Worm (Caenorhabditis elegans) whole organism, dauer: ENCODE measurements around the gene let-756.

Source experiments
- unc-62 ChIP-seq: sonication (generic microtip); optimal IDR thresholded peaks from 2 replicates; lab custom pipeline; 2017; ENCODE audit warnings: missing biosample characterization, missing genetic modification reagents, missing genetic modification characterization

Gene let-756

DNA sequence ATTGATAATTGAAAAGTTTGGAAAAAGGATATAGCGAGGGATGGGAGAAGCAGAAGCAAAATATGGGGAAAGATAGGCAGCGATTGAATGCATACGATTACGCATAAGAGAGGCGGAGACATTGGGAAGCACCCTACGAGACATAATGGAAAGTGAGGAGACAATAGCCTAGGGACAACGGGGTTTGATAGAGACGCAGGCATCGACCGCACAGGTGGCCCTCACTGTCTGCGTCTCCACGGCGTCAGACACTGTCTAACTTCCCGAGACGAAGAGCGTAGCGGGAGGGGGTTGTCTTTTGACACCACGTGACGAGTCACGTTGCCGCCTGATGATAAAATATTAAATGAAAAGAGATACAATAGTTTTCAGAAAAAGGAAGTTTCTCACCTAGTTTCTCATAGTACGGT lies 14.1 kb downstream of the let-756 start:
- no peak for TF ChIP-seq unc-62

- TF ChIP-seq unc-62 = no peak
Measured at ce11 chrIII:6421473-6421872, 14.5 kb downstream of the let-756 start.

DNA sequence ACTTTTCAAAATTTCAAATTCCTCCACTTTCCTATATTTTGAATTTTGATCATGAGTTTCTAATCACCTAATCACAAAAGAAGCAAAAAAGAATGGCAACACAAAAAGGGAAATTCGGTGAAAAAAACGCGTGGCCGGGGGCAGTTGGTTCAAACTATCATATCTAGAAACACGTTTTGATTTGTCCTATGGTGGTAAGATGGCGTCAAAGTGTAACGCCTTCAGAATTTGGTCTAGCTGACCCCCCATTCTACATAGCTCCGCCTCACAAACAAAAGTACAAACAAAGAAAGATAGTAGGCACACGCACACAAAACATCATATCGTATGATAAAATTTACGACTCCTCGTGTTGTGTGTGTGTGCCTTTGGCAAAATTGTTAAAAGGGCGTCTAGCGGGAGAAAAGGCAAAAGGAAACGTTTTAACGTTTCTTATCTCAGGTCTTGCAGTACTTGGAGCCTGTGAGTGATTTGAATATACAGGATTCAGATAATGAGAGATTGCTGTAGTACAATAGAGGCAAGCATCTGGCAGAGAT lies 15.1 kb downstream of the let-756 start:
- TF ChIP-seq unc-62 = no peak

DNA sequence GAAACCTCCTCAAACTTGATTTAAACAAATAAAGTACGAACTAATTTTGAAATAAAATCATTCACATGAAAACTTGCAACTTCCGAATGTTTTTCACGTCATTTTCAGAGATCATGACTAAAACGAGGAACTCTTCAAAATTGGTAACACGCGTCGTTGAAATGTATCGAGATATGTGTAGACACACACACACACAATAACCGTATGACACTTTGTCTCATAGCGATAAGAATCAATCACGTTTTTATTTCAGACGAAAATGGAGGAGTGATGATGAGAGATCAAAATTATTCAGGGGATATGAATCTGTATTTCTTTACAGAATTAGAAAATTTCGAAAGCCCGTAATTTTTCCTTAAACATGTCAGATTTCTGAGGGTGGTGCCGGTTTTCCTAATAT lies 15.8 kb downstream of the let-756 start:
- no peak for TF ChIP-seq unc-62

DNA sequence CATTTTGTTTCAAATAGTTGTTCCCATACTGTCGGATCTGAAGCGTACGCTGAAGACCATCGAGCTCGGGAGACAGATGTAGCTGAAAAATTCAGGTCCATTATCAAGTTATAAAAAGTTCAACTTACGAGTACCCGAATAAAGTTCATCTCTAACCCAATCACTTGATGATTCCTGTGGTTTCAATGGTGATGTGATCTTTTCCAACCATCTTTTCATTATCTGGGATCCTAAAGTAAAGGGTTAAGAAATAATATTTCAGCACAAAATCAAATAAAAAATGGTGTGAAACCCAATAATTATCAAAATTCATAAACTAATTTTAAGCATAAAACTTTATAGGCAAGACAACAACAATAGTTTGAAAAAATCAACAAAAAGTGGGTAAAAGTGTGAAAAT lies 20.3 kb downstream of the let-756 start, which contains the start of gene C05D11.8:
Gene C05D11.8 (minus strand): TSS at position 101 of the 400 bp plus-strand sequence.
- TF ChIP-seq unc-62 = no peak

DNA sequence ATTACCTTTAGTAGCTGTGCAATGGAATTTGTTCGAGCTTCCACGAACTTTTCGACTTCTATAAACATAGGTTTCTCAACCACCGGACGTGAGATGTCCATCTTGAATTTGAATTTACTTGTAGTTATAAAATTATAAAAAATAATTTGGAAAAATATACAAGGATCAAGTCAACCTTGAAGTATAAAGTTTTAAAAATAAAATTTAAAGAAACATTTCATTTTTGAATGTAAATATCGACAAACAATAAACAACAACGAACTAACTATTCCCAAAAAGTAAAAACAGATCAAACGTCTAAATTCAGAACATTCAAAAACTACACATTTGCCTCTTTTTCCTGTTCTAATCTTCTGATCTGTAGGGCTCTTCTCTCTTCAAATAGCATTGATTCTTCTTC lies 23.9 kb downstream of the let-756 start, which contains the start of gene popl-1:
Gene popl-1 (minus strand): TSS at position 101 of the 400 bp plus-strand sequence.
- no peak for TF ChIP-seq unc-62

DNA sequence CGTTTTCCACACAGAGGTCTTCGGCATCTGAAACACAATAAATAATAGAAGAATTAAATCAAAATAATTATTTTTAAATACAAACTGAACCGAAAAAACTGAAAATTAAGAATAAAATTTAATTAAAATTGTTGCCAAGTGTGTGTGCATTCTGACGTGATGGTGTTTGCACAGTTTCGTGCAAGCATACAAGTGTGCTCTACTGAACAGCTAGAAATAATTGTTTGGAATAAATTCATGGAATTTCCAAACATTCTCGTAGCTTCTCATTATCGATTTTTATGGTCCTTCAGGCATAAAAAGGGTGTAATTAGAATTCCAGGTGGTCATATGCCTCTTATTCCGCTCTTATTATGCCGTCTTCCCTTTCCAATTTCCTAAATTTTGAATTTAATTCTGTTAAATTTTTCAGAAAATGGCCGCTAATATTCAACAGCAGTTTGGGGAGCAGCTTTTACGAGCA lies 24.9 kb downstream of the let-756 start, which contains the start of the genes mrps-17 and txdc-9:
Gene mrps-17 (minus strand): TSS at position 33 of the 463 bp plus-strand sequence.
Gene txdc-9 (plus strand): TSS at position 413 of the 463 bp plus-strand sequence.
- no peak for TF ChIP-seq unc-62

DNA sequence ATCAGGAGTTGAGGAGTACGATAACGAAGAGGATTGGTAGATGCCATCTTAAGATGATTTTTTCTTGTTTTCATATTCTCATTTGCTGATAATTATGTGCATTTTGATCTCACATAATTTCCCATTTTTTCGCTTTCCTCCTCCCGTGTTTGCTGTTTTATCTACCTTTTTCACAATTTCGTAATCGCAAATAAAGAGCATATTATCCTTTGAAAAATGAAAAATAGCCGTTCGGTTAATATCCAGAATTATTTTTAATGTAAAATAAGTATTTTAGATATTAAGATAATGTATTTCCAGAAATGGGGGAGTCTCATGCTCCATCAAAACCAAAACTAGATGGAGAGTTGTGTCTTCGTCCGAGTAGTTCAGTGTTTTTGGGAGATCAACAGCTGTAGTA lies 26.0 kb downstream of the let-756 start, which contains the start of gene vps-16:
Gene vps-16 (plus strand): TSS at position 301 of the 400 bp plus-strand sequence.
- TF ChIP-seq unc-62 = no peak

- no peak for TF ChIP-seq unc-62
Measured at ce11 chrIII:6436308-6436707, 29.4 kb downstream of the let-756 start, which contains the start of gene C05D11.1. C05D11.1 (plus strand) TSS chrIII:6436608.

ce11 chrIII:6439854-6440253 lies 32.9 kb downstream of the let-756 start:
- no peak for TF ChIP-seq unc-62

- no peak for TF ChIP-seq unc-62
Measured at ce11 chrIII:6442305-6443125, 35.6 kb downstream of the let-756 start, which contains the start of gene mel-32. mel-32 (minus strand) TSS chrIII:6443000.

- TF ChIP-seq unc-62 = no peak
Measured at ce11 chrIII:6444335-6444734, 37.4 kb downstream of the let-756 start, which contains the start of gene C05D11.13. C05D11.13 (minus strand) TSS chrIII:6444586.

DNA sequence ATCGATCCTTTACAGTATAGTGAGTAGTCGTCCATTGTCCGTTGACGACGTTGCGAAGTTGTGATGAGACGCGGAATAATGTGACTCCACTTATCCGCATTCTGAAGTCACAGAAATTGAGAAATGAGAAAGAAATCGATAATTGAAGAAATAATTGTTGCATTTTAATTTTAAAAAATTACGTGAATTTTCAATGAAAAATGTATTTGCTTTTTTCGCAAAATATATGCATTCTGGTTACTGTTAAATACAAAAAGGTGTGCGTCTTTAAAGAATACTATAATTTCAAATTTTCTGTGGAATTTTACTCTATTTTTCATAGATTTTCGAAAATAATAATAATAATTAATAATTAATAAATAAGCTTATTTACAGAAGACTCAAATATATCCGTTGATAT lies 39.9 kb downstream of the let-756 start, which contains the start of gene let-721:
Gene let-721 (minus strand): TSS at position 101 of the 400 bp plus-strand sequence.
- TF ChIP-seq unc-62 = no peak

DNA sequence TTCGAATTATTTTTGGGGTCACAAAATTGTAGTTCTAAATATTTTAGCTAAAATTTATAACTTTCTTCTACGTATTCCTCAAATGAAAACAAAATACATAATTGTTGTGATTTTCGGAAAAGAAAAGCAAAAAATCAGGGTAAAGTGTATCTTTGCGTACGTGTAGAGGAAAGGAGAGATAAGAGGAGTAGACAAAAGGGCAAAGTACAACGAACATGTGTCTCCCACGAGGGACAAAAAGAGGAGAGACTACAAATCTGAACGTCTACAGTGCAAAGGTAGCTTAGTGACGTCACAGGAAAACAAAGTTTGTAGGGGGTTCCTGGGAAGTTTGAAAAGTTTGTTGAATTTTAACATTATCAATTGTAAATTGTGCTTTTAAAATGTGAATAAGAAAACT lies 40.6 kb downstream of the let-756 start:
- no peak for TF ChIP-seq unc-62

ce11 chrIII:6449854-6450253 lies 42.9 kb downstream of the let-756 start:
- TF ChIP-seq unc-62 = no peak

DNA sequence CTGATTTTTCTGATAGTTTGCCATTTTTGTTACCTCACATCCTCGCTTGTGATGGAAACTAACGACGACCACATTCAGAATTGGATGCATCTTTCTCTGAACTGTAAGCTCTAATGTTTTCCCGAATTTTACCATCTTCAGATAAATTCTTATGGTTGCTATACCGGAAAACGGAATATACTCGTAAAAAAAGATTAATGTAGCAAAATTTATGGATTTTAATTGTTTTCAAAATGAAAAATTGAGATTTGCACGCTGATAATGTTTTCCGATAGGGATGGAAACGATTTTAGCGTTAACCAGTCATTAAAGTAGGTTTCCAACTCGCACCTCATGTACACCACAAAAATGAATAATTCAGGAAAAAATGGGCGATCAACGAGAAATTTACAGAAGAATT lies 43.7 kb downstream of the let-756 start, which contains the start of gene T26A5.6:
Gene T26A5.6 (minus strand): TSS at position 101 of the 400 bp plus-strand sequence.
- no peak for TF ChIP-seq unc-62

DNA sequence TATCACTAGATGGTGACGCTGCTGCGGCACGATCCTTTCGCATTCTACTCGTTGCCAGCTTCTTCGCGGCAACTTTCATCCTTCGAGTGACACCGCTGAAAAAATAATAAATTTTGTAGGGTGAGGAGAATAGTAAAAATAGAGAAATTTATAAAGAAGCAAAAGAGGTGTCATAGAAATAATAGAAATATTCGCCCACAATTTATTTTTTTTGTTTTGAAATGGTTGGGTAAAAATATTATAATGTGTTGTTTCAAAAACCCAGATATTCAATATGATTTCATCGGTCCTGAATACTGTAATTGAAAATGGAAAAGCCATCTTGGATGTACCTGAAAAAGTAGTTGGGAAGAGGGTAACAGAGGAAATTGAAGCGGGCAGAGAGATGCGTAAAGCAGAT lies 45.3 kb downstream of the let-756 start, which contains the start of gene set-1:
Gene set-1 (minus strand): TSS at position 101 of the 400 bp plus-strand sequence.
- no peak for TF ChIP-seq unc-62
